Fruit fly (Drosophila melanogaster): Measurements from ENCODE around the gene RpS10a.

The RpS10a gene

DNA sequence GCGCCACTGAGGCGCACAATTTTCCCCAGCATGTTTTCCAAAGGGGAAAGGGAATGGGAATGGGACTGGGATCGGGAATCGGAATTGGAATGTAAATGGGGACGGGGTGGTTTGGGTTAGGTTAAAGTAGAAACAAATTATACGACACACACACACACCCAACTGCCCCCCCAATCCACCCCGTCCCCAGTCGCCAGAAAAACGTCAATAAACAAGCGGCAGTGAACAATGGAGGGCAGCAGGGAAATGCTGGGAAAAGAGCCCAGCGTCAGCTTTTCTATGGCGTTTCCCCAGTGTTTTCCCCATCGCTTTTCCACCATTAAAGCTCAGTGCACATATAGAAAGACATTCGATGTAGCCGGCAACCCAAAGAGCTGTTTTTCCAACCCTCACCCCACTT is 41.9 kb upstream of the RpS10a start:
- TF ChIP-seq lbe (GFP tag; optimal IDR thresholded peaks at IDR 0.05): no peak
- TF ChIP-seq CG12769 (tag; optimal IDR thresholded peaks at IDR 0.05): peak; percentile 9
- TF ChIP-seq CG17385 (GFP tag; optimal IDR thresholded peaks at IDR 0.05): no peak
- no peak for TF ChIP-seq btn (GFP tag; optimal IDR thresholded peaks at IDR 0.05)
- peak; percentile 84 for TF ChIP-seq abd-A (tag; optimal IDR thresholded peaks at IDR 0.05)
- peak; percentile 9 for TF ChIP-seq sd (tag; optimal IDR thresholded peaks at IDR 0.05)
- TF ChIP-seq Ets65A (GFP tag): peak; percentile 81
- peak; percentile 66 for TF ChIP-seq onecut (GFP tag; IDR thresholded peaks at IDR 0.05)
- no peak for TF ChIP-seq CG10565 (GFP tag; optimal IDR thresholded peaks at IDR 0.05)
- no peak for TF ChIP-seq cg (GFP tag; optimal IDR thresholded peaks at IDR 0.05)
- peak; percentile 41; the same call in 1 of the 2 replicates for TF ChIP-seq crol (GFP tag; IDR thresholded peaks at IDR 0.05)
- no peak for TF ChIP-seq so (GFP tag; IDR thresholded peaks at IDR 0.05)

DNA sequence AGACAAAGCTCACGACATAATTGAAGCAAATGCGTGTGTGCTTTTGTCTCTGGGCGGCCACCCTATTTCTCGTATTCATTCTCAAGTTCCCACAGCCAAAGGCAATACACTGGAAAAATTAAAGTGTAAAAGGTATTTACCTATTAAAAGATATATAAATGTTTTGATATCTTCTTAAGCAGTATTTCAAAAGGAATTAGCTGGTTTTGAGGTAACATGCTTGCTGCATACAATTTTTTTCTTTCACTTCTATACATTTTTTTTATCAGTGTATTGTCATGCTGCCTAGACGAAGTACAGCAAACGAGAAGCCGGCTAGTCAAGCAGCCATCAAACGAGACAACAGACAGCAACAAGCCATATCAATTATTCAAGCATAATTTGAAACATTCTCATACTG is 38.7 kb upstream of the RpS10a start:
- 0 out of 2 replicates have a peak, but pooled peaks have one; percentile 37 for TF ChIP-seq CG9932 (GFP tag; IDR thresholded peaks at IDR 0.05)
- TF ChIP-seq Rfx (GFP tag; IDR thresholded peaks at IDR 0.05): peak; percentile 36; the same call in 1 of the 2 replicates
- no peak for TF ChIP-seq CG4617 (GFP tag; optimal IDR thresholded peaks at IDR 0.05; ENCODE audit: borderline replicate concordance)
- TF ChIP-seq YL-1 (GFP tag; optimal IDR thresholded peaks at IDR 0.05): no peak
- TF ChIP-seq sens (GFP tag): peak; percentile 63
- TF ChIP-seq h (optimal IDR thresholded peaks at IDR 0.05): no peak
- peak; percentile 25 for TF ChIP-seq BtbVII (GFP tag; optimal IDR thresholded peaks at IDR 0.05)
- TF ChIP-seq CG7556 (GFP tag; optimal IDR thresholded peaks at IDR 0.05): peak; percentile 8
- TF ChIP-seq Deaf1 (tag; optimal IDR thresholded peaks at IDR 0.05): peak; percentile 1
- TF ChIP-seq CG8924 (tag; optimal IDR thresholded peaks at IDR 0.05): peak; percentile 13
- TF ChIP-seq ssp (GFP tag; IDR thresholded peaks at IDR 0.05): no peak
- no peak for TF ChIP-seq NC2α (GFP tag; optimal IDR thresholded peaks at IDR 0.05)
- TF ChIP-seq tap (tag; optimal IDR thresholded peaks at IDR 0.05): peak; percentile 30
- TF ChIP-seq CG3281 (GFP tag; optimal IDR thresholded peaks at IDR 0.05): peak; percentile 40
- 0 out of 2 replicates have a peak, but pooled peaks have one; percentile 16 for TF ChIP-seq vvl (GFP tag; IDR thresholded peaks at IDR 0.05)
- no peak for TF ChIP-seq zfh1 (GFP tag; IDR thresholded peaks at IDR 0.05)
- TF ChIP-seq CG14441 (GFP tag; IDR thresholded peaks at IDR 0.05): no peak
- TF ChIP-seq ranshi (GFP tag; IDR thresholded peaks at IDR 0.05): peak; percentile 39; the same call in 1 of the 2 replicates
- no peak for TF ChIP-seq toy (GFP tag; IDR thresholded peaks at IDR 0.05)
- TF ChIP-seq zen2 (GFP tag; IDR thresholded peaks at IDR 0.05; ENCODE audit: partially characterized antibody): no peak
- no peak for TF ChIP-seq CG8281 (tag; optimal IDR thresholded peaks at IDR 0.05)
- TF ChIP-seq Blimp-1 (GFP tag; optimal IDR thresholded peaks at IDR 0.05): peak; percentile 39
- TF ChIP-seq chinmo (GFP tag; IDR thresholded peaks at IDR 0.05; ENCODE audit: partially characterized antibody): no peak
- peak; percentile 4 for TF ChIP-seq caup (GFP tag; optimal IDR thresholded peaks at IDR 0.05; ENCODE audit: severe bottlenecking)
- TF ChIP-seq CG15269 (tag; optimal IDR thresholded peaks at IDR 0.05): peak; percentile 19
- TF ChIP-seq Hmr (GFP tag; optimal IDR thresholded peaks at IDR 0.05): peak; percentile 1
- TF ChIP-seq lmd (GFP tag; IDR thresholded peaks at IDR 0.05): peak; percentile 32; the same call in 1 of the 2 replicates
- TF ChIP-seq croc (GFP tag; conservative IDR thresholded peaks at IDR 0.05): no peak
- TF ChIP-seq Asciz (GFP tag; optimal IDR thresholded peaks at IDR 0.05): peak; percentile 9
- no peak for TF ChIP-seq cato (GFP tag; optimal IDR thresholded peaks at IDR 0.05; ENCODE audit: borderline replicate concordance)
- no peak for TF ChIP-seq tio (GFP tag; optimal IDR thresholded peaks at IDR 0.05)
- TF ChIP-seq knrl (GFP tag; IDR thresholded peaks at IDR 0.05; ENCODE audit: partially characterized antibody): no peak
- TF ChIP-seq Atf3 (GFP tag; optimal IDR thresholded peaks at IDR 0.05): no peak
- TF ChIP-seq CG1603 (tag; optimal IDR thresholded peaks at IDR 0.05): no peak
- no peak for TF ChIP-seq CG10366 (GFP tag; IDR thresholded peaks at IDR 0.05)
- no peak for TF ChIP-seq CG14965 (GFP tag; optimal IDR thresholded peaks at IDR 0.05; ENCODE audit: borderline replicate concordance)
- TF ChIP-seq esg (GFP tag; conservative IDR thresholded peaks at IDR 0.05): peak; percentile 37
- TF ChIP-seq CG17359 (tag; optimal IDR thresholded peaks at IDR 0.05): peak; percentile 51
